Worm (Caenorhabditis elegans): ENCODE data around the gene col-87.
"Not testable (repeated sequence)": the region's sequence is repeated elsewhere in the genome, so short reads cannot be mapped to it uniquely, and the experiment has no call there.

col-87 gene

ce11 chrII:14094590-14094989, at the start of gene col-87:
col-87 (minus strand) TSS chrII:14094690.
- TF ChIP-seq unc-62 (GFP tag; optimal IDR thresholded peaks at IDR 0.05) = no peak

ce11 chrII:14143838-14144268, 49.4 kb upstream of the col-87 start, which contains the start of gene W03H9.2:
W03H9.2 (minus strand) TSS chrII:14143869.
- TF ChIP-seq unc-62 (GFP tag; optimal IDR thresholded peaks at IDR 0.05) = no peak

ce11 chrII:14142098-14142554, 47.6 kb upstream of the col-87 start, which contains the start of gene cacn-1:
cacn-1 (minus strand) TSS chrII:14142148.
- TF ChIP-seq unc-62 (GFP tag; optimal IDR thresholded peaks at IDR 0.05) = not testable (repeated sequence)

- no peak for TF ChIP-seq unc-62 (GFP tag; optimal IDR thresholded peaks at IDR 0.05)
These were observed 44.4 kb upstream of the col-87 start for ce11 chrII:14138849-14139419.

- TF ChIP-seq unc-62 (GFP tag; optimal IDR thresholded peaks at IDR 0.05) = no peak
These were observed 43.0 kb upstream of the col-87 start, which contains the start of gene K09E4.1 for ce11 chrII:14137538-14137937. K09E4.1 (plus strand) TSS chrII:14137838.

- TF ChIP-seq unc-62 (GFP tag; optimal IDR thresholded peaks at IDR 0.05) = no peak
These were observed 41.8 kb upstream of the col-87 start for ce11 chrII:14136302-14136701.

- TF ChIP-seq unc-62 (GFP tag; optimal IDR thresholded peaks at IDR 0.05) = no peak
These were observed 38.2 kb upstream of the col-87 start, which contains the start of gene algn-3 for ce11 chrII:14132733-14133132. algn-3 (minus strand) TSS chrII:14132833.

- no peak for TF ChIP-seq unc-62 (GFP tag; optimal IDR thresholded peaks at IDR 0.05)
These were observed 34.7 kb upstream of the col-87 start for ce11 chrII:14129191-14129590.

ce11 chrII:14126841-14127240, 32.4 kb upstream of the col-87 start, which contains the start of gene K09E4.3:
K09E4.3 (minus strand) TSS chrII:14126941.
- TF ChIP-seq unc-62 (GFP tag; optimal IDR thresholded peaks at IDR 0.05) = no peak

- no peak for TF ChIP-seq unc-62 (GFP tag; optimal IDR thresholded peaks at IDR 0.05)
These were observed 27.6 kb upstream of the col-87 start, which contains the start of gene K09E4.4 for ce11 chrII:14122065-14122464. K09E4.4 (minus strand) TSS chrII:14122165.

ce11 chrII:14118391-14118790, 23.9 kb upstream of the col-87 start:
- no peak for TF ChIP-seq unc-62 (GFP tag; optimal IDR thresholded peaks at IDR 0.05)

- no peak for TF ChIP-seq unc-62 (GFP tag; optimal IDR thresholded peaks at IDR 0.05)
These were observed 18.4 kb upstream of the col-87 start for ce11 chrII:14112842-14113241.

ce11 chrII:14109184-14109664, 14.7 kb upstream of the col-87 start, which contains the start of gene cpg-7:
cpg-7 (minus strand) TSS chrII:14109234.
- no peak for TF ChIP-seq unc-62 (GFP tag; optimal IDR thresholded peaks at IDR 0.05)

- TF ChIP-seq unc-62 (GFP tag; optimal IDR thresholded peaks at IDR 0.05) = no peak
These were observed 11.7 kb upstream of the col-87 start for ce11 chrII:14106164-14106563.

- TF ChIP-seq unc-62 (GFP tag; optimal IDR thresholded peaks at IDR 0.05) = no peak
These were observed 10.0 kb upstream of the col-87 start, which contains the start of gene gur-4 for ce11 chrII:14104470-14104869. gur-4 (plus strand) TSS chrII:14104770.

- no peak for TF ChIP-seq unc-62 (GFP tag; optimal IDR thresholded peaks at IDR 0.05)
These were observed 7.6 kb upstream of the col-87 start for ce11 chrII:14102112-14102511.

ce11 chrII:14100963-14101362, 6.5 kb upstream of the col-87 start, which contains the start of gene bkip-1:
bkip-1 (plus strand) TSS chrII:14101263.
- TF ChIP-seq unc-62 (GFP tag; optimal IDR thresholded peaks at IDR 0.05) = no peak

Measured in whole organism, dauer.